Worm (Caenorhabditis elegans) whole organism, L3 larva: ENCODE measurements around the gene clec-55.

Experiments used
- R02D3.7 ChIP-seq: fragments of 150-350 bp; optimal IDR thresholded peaks from 2 replicates; lab custom pipeline; 2014; ENCODE audit warnings: missing biosample characterization, missing genetic modification characterization
- ZK546.5 ChIP-seq: sonication (generic microtip); optimal IDR thresholded peaks from 2 replicates; lab custom pipeline; 2017; ENCODE audit warnings: missing biosample characterization, missing genetic modification characterization
- ama-1 ChIP-seq: fragments of 150-350 bp; optimal IDR thresholded peaks from 2 replicates; lab custom pipeline; 2018
- ceh-16 ChIP-seq: sonication (generic microtip); optimal IDR thresholded peaks from 2 replicates; lab custom pipeline; 2017; ENCODE audit warnings: missing biosample characterization, missing genetic modification characterization
- ceh-82 ChIP-seq: fragments of 150-350 bp; optimal IDR thresholded peaks from 2 replicates; lab custom pipeline; 2014; ENCODE audit warnings: missing biosample characterization, missing genetic modification characterization
- ceh-9 ChIP-seq: sonication (generic microtip); optimal IDR thresholded peaks from 2 replicates; lab custom pipeline; 2018; ENCODE audit warnings: missing biosample characterization, missing genetic modification characterization
- daf-12 ChIP-seq: fragments of 150-350 bp; optimal IDR thresholded peaks from 2 replicates; lab custom pipeline; 2014; ENCODE audit warnings: missing biosample characterization, missing genetic modification reagents, missing genetic modification characterization
- egl-5 ChIP-seq: fragments of 150-350 bp; optimal IDR thresholded peaks from 2 replicates; lab custom pipeline; 2017; ENCODE audit warnings: missing biosample characterization, missing genetic modification reagents, missing genetic modification characterization, inconsistent platforms
- elt-1 ChIP-seq: fragments of 150-350 bp; optimal IDR thresholded peaks from 2 replicates; lab custom pipeline; 2014; ENCODE audit warnings: missing biosample characterization, missing genetic modification characterization
- elt-2 ChIP-seq: sonication (generic microtip); optimal IDR thresholded peaks from 2 replicates; lab custom pipeline; 2016; ENCODE audit warnings: missing genetic modification reagents, mild to moderate bottlenecking, missing genetic modification characterization, missing compliant biosample characterization
- elt-3 ChIP-seq, 3 experiments: fragments of 150-350 bp in 1 of 3; sonication (generic microtip) in 2 of 3; optimal IDR thresholded peaks; 2 replicates in 2 of 3; 4 replicates in 1 of 3; lab custom pipeline; 2014 to 2017; ENCODE audit warnings: missing biosample characterization in 3 of 3, missing genetic modification characterization in 3 of 3
- eor-1 ChIP-seq, 2 experiments: fragments of 150-350 bp; optimal IDR thresholded peaks; 2 replicates each; lab custom pipeline; 2014 to 2018; ENCODE audit warnings: missing biosample characterization in 2 of 2, missing genetic modification characterization in 2 of 2
- fkh-10 ChIP-seq: sonication (generic microtip); optimal IDR thresholded peaks from 2 replicates; lab custom pipeline; 2017; ENCODE audit warnings: missing biosample characterization, missing genetic modification reagents, missing genetic modification characterization
- fkh-2 ChIP-seq: fragments of 150-350 bp; optimal IDR thresholded peaks from 2 replicates; lab custom pipeline; 2014; ENCODE audit warnings: missing biosample characterization, missing genetic modification reagents, missing genetic modification characterization
- jun-1 ChIP-seq: fragments of 150-350 bp; optimal IDR thresholded peaks from 2 replicates; lab custom pipeline; 2014; ENCODE audit warnings: missing biosample characterization, missing genetic modification reagents, missing genetic modification characterization
- lin-15B ChIP-seq: fragments of 150-350 bp; optimal IDR thresholded peaks from 2 replicates; lab custom pipeline; 2014; ENCODE audit warnings: missing biosample characterization, missing genetic modification characterization
- lin-39 ChIP-seq: fragments of 150-350 bp; optimal IDR thresholded peaks from 2 replicates; lab custom pipeline; 2018; ENCODE audit warnings: missing biosample characterization, missing genetic modification reagents, missing genetic modification characterization
- mml-1 ChIP-seq: fragments of 150-350 bp; sonication (generic microtip); optimal IDR thresholded peaks from 3 replicates; lab custom pipeline; 2014; ENCODE audit warnings: missing biosample characterization, missing genetic modification characterization
- nfya-1 ChIP-seq: sonication (generic microtip); optimal IDR thresholded peaks from 2 replicates; lab custom pipeline; 2017; ENCODE audit warnings: missing genetic modification characterization, mild to moderate bottlenecking, missing compliant biosample characterization, antibody characterized with exemption, moderate library complexity; ENCODE audit not compliant: insufficient read depth
- nhr-11 ChIP-seq: fragments of 150-350 bp; optimal IDR thresholded peaks from 2 replicates; lab custom pipeline; 2014; ENCODE audit warnings: missing biosample characterization, missing genetic modification characterization
- nhr-12 ChIP-seq: fragments of 150-350 bp; optimal IDR thresholded peaks from 2 replicates; lab custom pipeline; 2014; ENCODE audit warnings: missing biosample characterization, missing genetic modification characterization
- nhr-23 ChIP-seq: fragments of 150-350 bp; optimal IDR thresholded peaks from 2 replicates; lab custom pipeline; 2014; ENCODE audit warnings: missing biosample characterization, missing genetic modification reagents, missing genetic modification characterization
- nhr-25 ChIP-seq: sonication (generic microtip); optimal IDR thresholded peaks from 2 replicates; lab custom pipeline; 2017; ENCODE audit warnings: missing biosample characterization, missing genetic modification characterization
- pha-4 ChIP-seq: fragments of 150-350 bp; optimal IDR thresholded peaks from 2 replicates; lab custom pipeline; 2014; ENCODE audit warnings: missing biosample characterization, missing genetic modification reagents, missing genetic modification characterization
- pqm-1 ChIP-seq: fragments of 150-350 bp; optimal IDR thresholded peaks from 2 replicates; lab custom pipeline; 2017; ENCODE audit warnings: missing biosample characterization, missing genetic modification characterization, inconsistent platforms
- sea-2 ChIP-seq: fragments of 150-350 bp; sonication (generic microtip); optimal IDR thresholded peaks from 4 replicates; lab custom pipeline; 2014; ENCODE audit warnings: missing biosample characterization, missing genetic modification reagents, missing genetic modification characterization
- skn-1 ChIP-seq: fragments of 150-350 bp; optimal IDR thresholded peaks from 2 replicates; lab custom pipeline; 2014; ENCODE audit warnings: missing biosample characterization, missing genetic modification characterization
- tbx-2 ChIP-seq: sonication (generic microtip); optimal IDR thresholded peaks from 2 replicates; lab custom pipeline; 2016; ENCODE audit warnings: mild to moderate bottlenecking, missing genetic modification characterization, missing compliant biosample characterization
- unc-39 ChIP-seq: sonication (generic microtip); optimal IDR thresholded peaks from 4 replicates; lab custom pipeline; 2017; ENCODE audit warnings: missing biosample characterization, missing genetic modification characterization
- unc-62 ChIP-seq: fragments of 150-350 bp; sonication (generic microtip); optimal IDR thresholded peaks from 4 replicates; lab custom pipeline; 2014; ENCODE audit warnings: missing biosample characterization, missing genetic modification reagents, missing genetic modification characterization
- ztf-11 ChIP-seq: fragments of 150-350 bp; optimal IDR thresholded peaks from 2 replicates; lab custom pipeline; 2014; ENCODE audit warnings: missing biosample characterization, missing genetic modification characterization

The clec-55 gene

ce11 chrV:14495493-14495892 lies 16.4 kb downstream of the clec-55 start:
- TF ChIP-seq R02D3.7 (tag; lab: Kevin White, UChicago) (no peak), fkh-2 (tag; lab: Kevin White, UChicago) (no peak)

ce11 chrV:14496446-14496845 lies 17.4 kb downstream of the clec-55 start:
- TF ChIP-seq lin-15B (tag; lab: Kevin White, UChicago) (no peak), nfya-1 (no peak), pha-4 (tag; lab: Kevin White, UChicago) (peak; percentile 18)

- TF ChIP-seq ceh-16 (tag; lab: Kevin White, UChicago) (no peak), mml-1 (tag; lab: Kevin White, UChicago) (no peak), daf-12 (tag; lab: Kevin White, UChicago) (no peak), unc-62 (GFP tag; lab: Kevin White, UChicago) (no peak), ceh-82 (tag; lab: Kevin White, UChicago) (no peak), nhr-12 (no peak), ZK546.5 (tag; lab: Kevin White, UChicago) (no peak), ceh-9 (no peak), nfya-1 (no peak), fkh-10 (GFP tag; lab: Kevin White, UChicago) (no peak), nhr-11 (no peak), skn-1 (tag; lab: Kevin White, UChicago) (no peak), elt-3 (tag; optimal IDR thresholded peaks at IDR 0.05; lab: Kevin White, UChicago) (no peak), nhr-23 (tag; lab: Kevin White, UChicago) (no peak), unc-39 (tag; lab: Kevin White, UChicago) (no peak), eor-1 (tag; optimal IDR thresholded peaks at IDR 0.05; lab: Kevin White, UChicago) (no peak), egl-5 (tag; lab: Kevin White, UChicago) (no peak), R02D3.7 (tag; lab: Kevin White, UChicago) (no peak)
- TF ChIP-seq, all 47 proteins: peak for 0
These were observed 19.1 kb downstream of the clec-55 start for ce11 chrV:14498204-14498603.

DNA sequence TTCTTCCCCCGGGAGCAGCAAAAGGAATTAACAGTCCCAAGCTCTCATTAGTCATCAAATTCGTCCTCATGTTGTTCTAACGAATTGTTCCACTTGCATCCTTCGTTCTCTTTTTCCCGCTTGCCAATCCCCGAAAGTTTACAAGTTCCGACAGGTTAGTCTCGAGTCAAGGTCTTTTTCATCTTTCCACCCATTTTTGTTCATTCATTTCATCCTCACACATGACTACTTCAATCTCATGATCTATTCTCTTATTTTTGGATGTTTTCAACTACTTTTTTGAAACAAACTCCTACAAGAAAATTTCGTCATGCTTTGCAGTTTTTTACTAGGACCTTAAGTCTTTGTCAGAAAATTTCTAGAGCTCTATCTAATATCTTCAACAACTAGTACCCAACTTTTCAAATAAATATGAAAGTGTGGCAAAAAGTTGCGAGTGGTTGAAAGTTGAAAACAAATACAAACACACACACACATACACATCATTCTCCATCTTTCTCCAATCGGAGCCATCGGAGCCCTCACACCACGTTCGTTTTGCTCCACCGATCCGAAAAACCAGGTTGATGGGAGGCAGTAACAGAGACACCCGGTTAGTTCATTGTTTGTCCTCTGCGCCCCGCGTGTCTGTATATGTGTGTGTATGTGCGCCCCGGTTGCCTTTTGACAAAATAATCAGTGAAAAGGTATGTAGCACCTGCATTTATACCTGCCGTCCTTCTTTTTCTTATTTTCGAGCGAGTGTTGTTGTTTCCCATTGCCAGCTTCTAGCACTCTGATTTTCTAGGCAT lies 20.2 kb downstream of the clec-55 start:
- TF ChIP-seq nhr-23 (tag; lab: Kevin White, UChicago): peak; percentile 16
- no peak for TF ChIP-seq sea-2
- peak; percentile 21 for TF ChIP-seq nhr-25
- TF ChIP-seq lin-39 (tag; lab: Kevin White, UChicago): no peak
- peak; percentile 59 for TF ChIP-seq pha-4 (tag; lab: Kevin White, UChicago)
- peak; percentile 15 for TF ChIP-seq ama-1
- no peak for TF ChIP-seq fkh-2 (tag; lab: Kevin White, UChicago)
- TF ChIP-seq, all 47 proteins: peak for 4

DNA sequence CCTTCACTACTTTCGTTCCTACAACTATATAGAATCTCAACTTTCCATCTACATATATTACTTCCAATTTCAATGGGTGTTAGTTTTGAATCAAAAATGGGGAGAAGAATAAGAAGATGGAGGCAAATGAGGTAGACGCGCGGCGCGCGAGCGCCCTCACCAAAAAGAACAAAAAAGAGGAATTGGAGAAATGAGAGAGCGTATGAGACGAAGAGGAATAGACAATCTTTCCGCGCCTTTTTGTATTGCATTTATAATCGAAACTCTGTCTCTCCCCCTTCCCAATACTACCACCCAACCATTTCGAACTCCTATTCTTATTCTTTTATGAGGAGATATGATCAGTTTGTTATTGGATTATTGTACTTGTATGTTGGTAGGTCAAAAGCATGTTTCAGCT lies 21.5 kb downstream of the clec-55 start:
- TF ChIP-seq daf-12 (tag; lab: Kevin White, UChicago) (no peak), tbx-2 (tag; lab: Kevin White, UChicago) (no peak)

- TF ChIP-seq skn-1 (tag; lab: Kevin White, UChicago): no peak
- no peak for TF ChIP-seq elt-1 (tag; lab: Kevin White, UChicago)
- no peak for TF ChIP-seq ztf-11 (tag; lab: Kevin White, UChicago)
- TF ChIP-seq pha-4 (tag; lab: Kevin White, UChicago): peak; percentile 53
- no peak for TF ChIP-seq fkh-2 (tag; lab: Kevin White, UChicago)
- TF ChIP-seq ZK546.5 (tag; lab: Kevin White, UChicago): no peak
These were observed 22.1 kb downstream of the clec-55 start, which contains the start of gene R02D5.24 for ce11 chrV:14501136-14501535. Gene R02D5.24 (plus strand): TSS chrV:14501340.

- peak; percentile 37 for TF ChIP-seq nfya-1
- TF ChIP-seq elt-1 (tag; lab: Kevin White, UChicago): no peak
- TF ChIP-seq pqm-1 (tag; lab: Kevin White, UChicago): peak; percentile 81
- TF ChIP-seq elt-2 (tag; lab: Kevin White, UChicago): peak; percentile 86
- TF ChIP-seq jun-1 (tag; lab: Kevin White, UChicago): peak; percentile 43
- peak; percentile 36 for TF ChIP-seq pha-4 (tag; lab: Kevin White, UChicago)
- no peak for TF ChIP-seq unc-62 (GFP tag; lab: Kevin White, UChicago)
- TF ChIP-seq R02D3.7 (tag; lab: Kevin White, UChicago): no peak
- no peak for TF ChIP-seq elt-3 (tag; optimal IDR thresholded peaks at IDR 0.05; lab: Kevin White, UChicago)
These were observed 24.0 kb downstream of the clec-55 start for ce11 chrV:14503065-14503464.
